Worm (Caenorhabditis elegans): ENCODE results near the gene zmp-3.

Gene zmp-3

ce11 chrV:2934075-2934474, 24.6 kb upstream of the zmp-3 start, which contains the start of gene srh-247:
srh-247 (minus strand) TSS chrV:2934175.
- no peak for TF ChIP-seq tra-4 (tag; optimal IDR thresholded peaks at IDR 0.05)
- no peak for TF ChIP-seq ama-1 (optimal IDR thresholded peaks at IDR 0.05)
- no peak for TF ChIP-seq tbx-11 (GFP tag; IDR thresholded peaks at IDR 0.05)
- no peak for TF ChIP-seq flt-1 (GFP tag; IDR thresholded peaks at IDR 0.05)
- no peak for TF ChIP-seq tbx-37 (GFP tag; conservative IDR thresholded peaks at IDR 0.05)
- no peak for TF ChIP-seq pes-1 (GFP tag; IDR thresholded peaks at IDR 0.05)
- no peak for TF ChIP-seq aly-1 (tag; optimal IDR thresholded peaks at IDR 0.05)
- TF ChIP-seq hnd-1 (tag; optimal IDR thresholded peaks at IDR 0.05), result no peak
- TF ChIP-seq ets-7 (tag; optimal IDR thresholded peaks at IDR 0.05), result no peak
- TF ChIP-seq sea-1 (GFP tag; conservative IDR thresholded peaks at IDR 0.05), result no peak
- TF ChIP-seq scrt-1 (GFP tag; IDR thresholded peaks at IDR 0.05), result no peak
- TF ChIP-seq hmg-4 (GFP tag; optimal IDR thresholded peaks at IDR 0.05), result no peak
- no peak for TF ChIP-seq F13C5.2 (tag; optimal IDR thresholded peaks at IDR 0.05)
- TF ChIP-seq ceh-13 (GFP tag; optimal IDR thresholded peaks at IDR 0.05), result no peak
- TF ChIP-seq B0310.2 (tag; optimal IDR thresholded peaks at IDR 0.05), result no peak
- TF ChIP-seq ceh-36 (tag; optimal IDR thresholded peaks at IDR 0.05), result no peak

DNA sequence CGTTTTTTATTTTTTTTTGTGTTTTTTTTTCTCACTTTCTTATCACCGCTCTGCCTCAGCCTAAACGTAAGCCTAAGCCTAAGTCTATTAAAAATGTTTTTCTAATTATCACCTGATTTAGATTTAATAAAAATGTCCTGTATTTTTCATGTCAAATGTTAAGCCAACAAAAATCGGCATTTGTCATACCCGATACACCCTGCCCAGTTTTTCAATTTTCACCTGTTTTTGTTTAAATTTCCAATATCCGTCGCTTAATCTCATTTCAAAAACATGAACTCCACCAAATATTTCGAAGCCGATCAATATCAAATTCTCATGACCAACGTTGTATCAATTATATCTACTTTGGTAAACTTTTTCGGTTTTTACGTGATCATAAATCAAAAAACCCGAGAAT, 21.8 kb upstream of the zmp-3 start, which contains the start of gene C31B8.1:
C31B8.1 (plus strand) TSS at position 301 of the 400 bp plus-strand sequence.
- no peak for TF ChIP-seq flt-1 (GFP tag; IDR thresholded peaks at IDR 0.05)
- TF ChIP-seq F13C5.2 (tag; optimal IDR thresholded peaks at IDR 0.05), result no peak
- no peak for TF ChIP-seq ceh-36 (tag; optimal IDR thresholded peaks at IDR 0.05)
- TF ChIP-seq hnd-1 (tag; optimal IDR thresholded peaks at IDR 0.05), result no peak
- TF ChIP-seq tbx-37 (GFP tag; conservative IDR thresholded peaks at IDR 0.05), result no peak

DNA sequence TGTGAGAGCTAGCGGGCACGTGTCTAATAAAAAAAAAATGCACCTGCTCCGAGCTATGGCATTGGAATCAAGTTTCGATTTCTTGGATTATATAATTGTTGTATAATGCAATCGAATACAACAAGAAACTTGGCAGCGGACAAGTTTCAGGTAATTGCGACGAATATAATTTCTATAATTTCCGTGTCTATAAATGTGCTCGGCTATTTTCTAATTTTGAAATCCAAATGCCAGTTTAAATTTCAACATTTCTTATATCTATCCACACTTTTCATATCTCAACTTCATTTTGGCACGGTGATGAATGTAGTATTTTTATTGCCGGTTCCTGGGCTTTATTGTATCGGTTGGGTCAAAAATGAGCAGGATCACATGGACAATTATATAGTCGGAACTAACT, 20.3 kb upstream of the zmp-3 start, which contains the start of gene C31B8.16:
C31B8.16 (plus strand) TSS at position 301 of the 400 bp plus-strand sequence.
- TF ChIP-seq pes-1 (GFP tag; IDR thresholded peaks at IDR 0.05) (no peak), tra-4 (tag; optimal IDR thresholded peaks at IDR 0.05) (no peak), hmg-4 (GFP tag; optimal IDR thresholded peaks at IDR 0.05) (no peak), scrt-1 (GFP tag; IDR thresholded peaks at IDR 0.05) (no peak), ama-1 (optimal IDR thresholded peaks at IDR 0.05) (no peak), B0310.2 (tag; optimal IDR thresholded peaks at IDR 0.05) (no peak), aly-1 (tag; optimal IDR thresholded peaks at IDR 0.05) (no peak), flt-1 (GFP tag; IDR thresholded peaks at IDR 0.05) (no peak), tbx-11 (GFP tag; IDR thresholded peaks at IDR 0.05) (no peak), F13C5.2 (tag; optimal IDR thresholded peaks at IDR 0.05) (no peak), tbx-37 (GFP tag; conservative IDR thresholded peaks at IDR 0.05) (no peak), ets-7 (tag; optimal IDR thresholded peaks at IDR 0.05) (no peak), hmbx-1 (tag; optimal IDR thresholded peaks at IDR 0.05) (no peak), ceh-13 (GFP tag; optimal IDR thresholded peaks at IDR 0.05) (no peak), ceh-36 (tag; optimal IDR thresholded peaks at IDR 0.05) (no peak), hnd-1 (tag; optimal IDR thresholded peaks at IDR 0.05) (no peak), sea-1 (GFP tag; conservative IDR thresholded peaks at IDR 0.05) (no peak)

DNA sequence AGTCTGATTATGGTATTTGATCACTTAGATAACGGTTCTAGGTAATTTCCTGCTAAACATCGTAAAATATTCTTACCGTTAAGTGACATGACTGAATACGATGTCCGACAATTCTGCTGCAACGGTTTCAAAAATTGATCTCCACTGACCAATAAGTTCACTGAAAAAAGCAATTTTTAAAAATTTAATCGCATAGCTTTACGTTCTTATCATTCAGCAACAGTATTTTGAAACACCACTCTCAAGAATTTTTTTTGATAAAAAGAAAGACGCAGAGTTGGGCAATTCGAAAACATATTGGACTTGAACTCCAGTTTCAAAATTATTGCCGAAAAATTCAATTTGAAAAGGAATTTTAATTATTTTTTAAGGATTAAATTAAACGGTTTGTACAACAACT, 18.1 kb upstream of the zmp-3 start, which contains the start of gene C31B8.12:
C31B8.12 (minus strand) TSS at position 101 of the 400 bp plus-strand sequence.
- TF ChIP-seq aly-1 (tag; optimal IDR thresholded peaks at IDR 0.05), result no peak
- no peak for TF ChIP-seq tra-4 (tag; optimal IDR thresholded peaks at IDR 0.05)
- no peak for TF ChIP-seq flt-1 (GFP tag; IDR thresholded peaks at IDR 0.05)
- TF ChIP-seq tbx-37 (GFP tag; conservative IDR thresholded peaks at IDR 0.05), result no peak
- TF ChIP-seq scrt-1 (GFP tag; IDR thresholded peaks at IDR 0.05), result no peak
- TF ChIP-seq ceh-13 (GFP tag; optimal IDR thresholded peaks at IDR 0.05), result no peak
- TF ChIP-seq F13C5.2 (tag; optimal IDR thresholded peaks at IDR 0.05), result no peak
- TF ChIP-seq ama-1 (optimal IDR thresholded peaks at IDR 0.05), result no peak
- TF ChIP-seq tbx-11 (GFP tag; IDR thresholded peaks at IDR 0.05), result no peak
- TF ChIP-seq hnd-1 (tag; optimal IDR thresholded peaks at IDR 0.05), result no peak
- no peak for TF ChIP-seq hmg-4 (GFP tag; optimal IDR thresholded peaks at IDR 0.05)
- no peak for TF ChIP-seq ets-7 (tag; optimal IDR thresholded peaks at IDR 0.05)
- TF ChIP-seq hmbx-1 (tag; optimal IDR thresholded peaks at IDR 0.05), result no peak
- no peak for TF ChIP-seq ceh-36 (tag; optimal IDR thresholded peaks at IDR 0.05)
- no peak for TF ChIP-seq sea-1 (GFP tag; conservative IDR thresholded peaks at IDR 0.05)
- no peak for TF ChIP-seq pes-1 (GFP tag; IDR thresholded peaks at IDR 0.05)
- TF ChIP-seq B0310.2 (tag; optimal IDR thresholded peaks at IDR 0.05), result no peak

DNA sequence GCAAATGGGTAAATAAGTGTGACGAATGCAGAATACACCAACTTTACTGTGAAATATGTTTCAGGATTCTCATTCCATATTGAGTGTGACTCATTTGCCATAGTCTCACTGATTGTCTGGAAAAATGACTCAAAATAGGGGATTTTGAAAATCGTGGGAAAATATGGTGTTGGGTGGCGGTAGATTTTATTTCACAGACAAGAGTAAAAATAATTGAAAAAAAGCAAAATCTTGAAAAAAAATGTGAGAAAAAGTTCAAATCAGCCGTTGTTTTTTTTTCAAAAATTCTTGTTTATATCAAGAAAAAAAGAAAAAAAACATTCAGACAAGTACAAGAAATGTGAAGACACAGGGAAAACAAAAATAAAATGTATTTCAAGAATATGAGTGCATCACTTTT, 13.2 kb upstream of the zmp-3 start, which contains the start of gene srh-38:
srh-38 (minus strand) TSS at position 101 of the 400 bp plus-strand sequence.
- TF ChIP-seq flt-1 (GFP tag; IDR thresholded peaks at IDR 0.05) (no peak), ceh-13 (GFP tag; optimal IDR thresholded peaks at IDR 0.05) (no peak), sea-1 (GFP tag; conservative IDR thresholded peaks at IDR 0.05) (no peak), hnd-1 (tag; optimal IDR thresholded peaks at IDR 0.05) (no peak), ama-1 (optimal IDR thresholded peaks at IDR 0.05) (no peak), tbx-11 (GFP tag; IDR thresholded peaks at IDR 0.05) (no peak), B0310.2 (tag; optimal IDR thresholded peaks at IDR 0.05) (no peak), tbx-37 (GFP tag; conservative IDR thresholded peaks at IDR 0.05) (no peak), F13C5.2 (tag; optimal IDR thresholded peaks at IDR 0.05) (no peak), ceh-36 (tag; optimal IDR thresholded peaks at IDR 0.05) (no peak), scrt-1 (GFP tag; IDR thresholded peaks at IDR 0.05) (no peak), ets-7 (tag; optimal IDR thresholded peaks at IDR 0.05) (no peak), hmg-4 (GFP tag; optimal IDR thresholded peaks at IDR 0.05) (no peak), pes-1 (GFP tag; IDR thresholded peaks at IDR 0.05) (no peak), hmbx-1 (tag; optimal IDR thresholded peaks at IDR 0.05) (no peak), aly-1 (tag; optimal IDR thresholded peaks at IDR 0.05) (no peak)

- TF ChIP-seq B0310.2 (tag; optimal IDR thresholded peaks at IDR 0.05) (no peak), ceh-13 (GFP tag; optimal IDR thresholded peaks at IDR 0.05) (no peak), ets-7 (tag; optimal IDR thresholded peaks at IDR 0.05) (no peak), hmg-4 (GFP tag; optimal IDR thresholded peaks at IDR 0.05) (no peak), tra-4 (tag; optimal IDR thresholded peaks at IDR 0.05) (no peak), tbx-37 (GFP tag; conservative IDR thresholded peaks at IDR 0.05) (no peak)
These were observed 10.7 kb upstream of the zmp-3 start for ce11 chrV:2920125-2920524.

DNA sequence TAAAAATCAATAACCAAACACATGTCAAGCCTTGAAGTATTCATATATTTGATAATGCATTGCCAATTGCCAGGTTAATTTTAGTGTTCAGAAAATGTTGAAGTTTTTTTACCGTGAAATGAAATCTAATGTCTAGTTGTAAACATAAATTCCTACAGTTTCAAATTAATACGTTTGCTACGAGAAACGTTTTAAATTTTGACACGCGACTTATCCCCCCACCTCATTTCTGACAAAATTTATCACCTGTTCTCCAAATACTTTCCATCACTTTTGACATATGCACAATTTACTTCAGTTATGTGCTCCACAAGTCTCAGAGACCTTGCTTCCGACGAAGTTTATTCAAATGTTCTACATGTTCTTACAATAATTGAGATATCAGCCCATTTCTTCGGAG, 4.5 kb upstream of the zmp-3 start, which contains the start of gene srh-146:
srh-146 (plus strand) TSS at position 301 of the 400 bp plus-strand sequence.
- no peak for TF ChIP-seq flt-1 (GFP tag; IDR thresholded peaks at IDR 0.05)
- TF ChIP-seq B0310.2 (tag; optimal IDR thresholded peaks at IDR 0.05), result no peak
- TF ChIP-seq tbx-11 (GFP tag; IDR thresholded peaks at IDR 0.05), result no peak
- TF ChIP-seq pes-1 (GFP tag; IDR thresholded peaks at IDR 0.05), result no peak
- no peak for TF ChIP-seq hmbx-1 (tag; optimal IDR thresholded peaks at IDR 0.05)
- no peak for TF ChIP-seq sea-1 (GFP tag; conservative IDR thresholded peaks at IDR 0.05)
- no peak for TF ChIP-seq hnd-1 (tag; optimal IDR thresholded peaks at IDR 0.05)
- TF ChIP-seq scrt-1 (GFP tag; IDR thresholded peaks at IDR 0.05), result no peak
- no peak for TF ChIP-seq hmg-4 (GFP tag; optimal IDR thresholded peaks at IDR 0.05)
- no peak for TF ChIP-seq F13C5.2 (tag; optimal IDR thresholded peaks at IDR 0.05)
- TF ChIP-seq aly-1 (tag; optimal IDR thresholded peaks at IDR 0.05), result no peak
- no peak for TF ChIP-seq ceh-13 (GFP tag; optimal IDR thresholded peaks at IDR 0.05)
- no peak for TF ChIP-seq ama-1 (optimal IDR thresholded peaks at IDR 0.05)
- TF ChIP-seq ets-7 (tag; optimal IDR thresholded peaks at IDR 0.05), result no peak
- no peak for TF ChIP-seq tbx-37 (GFP tag; conservative IDR thresholded peaks at IDR 0.05)
- no peak for TF ChIP-seq tra-4 (tag; optimal IDR thresholded peaks at IDR 0.05)

All from whole organism, early embryonic.